Fruit fly (Drosophila melanogaster) S2 (cell line): ENCODE measurements around the gene CG44303.

Source experiments
- CG8478 ChIP-seq: fragments of >200 bp; optimal IDR thresholded peaks from 2 replicates; lab custom pipeline; 2018
- CTCF ChIP-seq, 2 experiments: fragments of >200 bp; optimal IDR thresholded peaks; 2 replicates each; lab custom pipeline; 2018

DNA sequence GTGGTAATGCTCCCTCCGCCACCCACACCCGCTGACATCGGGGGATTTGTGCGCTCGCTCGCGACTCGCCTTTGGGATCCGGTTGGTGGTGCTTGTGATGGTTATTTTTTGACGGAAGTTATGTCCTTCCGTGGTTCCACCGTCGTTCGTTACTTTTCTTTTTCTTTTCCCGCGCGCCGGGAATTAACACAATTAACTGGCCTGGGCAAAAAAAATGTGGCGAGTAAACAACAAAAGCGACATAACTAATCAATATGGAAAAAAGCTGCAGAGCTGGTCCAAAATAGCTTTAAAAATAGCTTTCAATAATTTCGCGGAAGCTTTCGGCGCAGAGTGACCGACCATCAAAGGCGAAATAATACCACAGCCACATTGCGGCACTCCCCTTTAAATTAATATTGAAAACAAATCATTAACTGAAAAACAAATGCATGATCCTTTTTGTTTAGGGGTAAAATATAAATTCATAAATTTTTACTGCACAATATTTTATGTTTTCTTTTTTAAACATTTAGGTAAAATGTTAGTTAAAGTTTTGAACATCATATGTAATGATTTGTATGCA lies 11.1 kb upstream of the CG44303 start, which contains the start of gene CG14440:
- TF ChIP-seq CG8478 (lab: Kevin White, UChicago) (no peak), CTCF (optimal IDR thresholded peaks at IDR 0.05; lab: Kevin White, UChicago) (no peak)
